Worm (Caenorhabditis elegans) whole organism, young adult: ENCODE data around the gene exl-1.
A peak's percentile ranks its signal among the peaks of the same experiment; 100 is the strongest.

Source experiments
- F10E7.11 ChIP-seq: sonication (generic microtip); optimal IDR thresholded peaks from 2 replicates; lab custom pipeline; 2017; ENCODE audit warnings: mild to moderate bottlenecking, missing genetic modification characterization, moderate library complexity, missing compliant biosample characterization
- F23B12.7 ChIP-seq: sonication (generic microtip); optimal IDR thresholded peaks from 2 replicates; lab custom pipeline; 2017; ENCODE audit warnings: missing genetic modification characterization, mild to moderate bottlenecking, missing compliant biosample characterization, antibody characterized with exemption, moderate library complexity; ENCODE audit not compliant: insufficient read depth
- F33H1.4 ChIP-seq: fragments of 200-800 bp; sonication (Bioruptor generic); IDR thresholded peaks from 2 replicates; pipeline ENCODE4 v1.3.6; 2022; ENCODE audit warnings: missing genetic modification reagents, missing genetic modification characterization, missing compliant biosample characterization
- F37B4.10 ChIP-seq: fragments of 200-800 bp; sonication (Bioruptor generic); IDR thresholded peaks from 2 replicates; pipeline ENCODE4 v1.3.6; 2022; ENCODE audit warnings: missing genetic modification characterization, missing compliant biosample characterization
- F52B5.7 ChIP-seq: sonication (generic microtip); optimal IDR thresholded peaks from 2 replicates; lab custom pipeline; 2016; ENCODE audit warnings: mild to moderate bottlenecking, missing genetic modification characterization, missing compliant biosample characterization
- F55B11.4 ChIP-seq: sonication (generic microtip); optimal IDR thresholded peaks from 2 replicates; lab custom pipeline; 2016; ENCODE audit warnings: missing compliant biosample characterization, missing genetic modification characterization, borderline replicate concordance; ENCODE audit not compliant: insufficient read depth
- K12H6.12 ChIP-seq: fragments of 200-800 bp; sonication (Bioruptor generic); optimal IDR thresholded peaks from 2 replicates; lab custom pipeline; 2018; ENCODE audit warnings: mild to moderate bottlenecking, missing genetic modification characterization, missing compliant biosample characterization
- Y53G8AR.9 ChIP-seq: fragments of 200-800 bp; sonication (Bioruptor generic); conservative IDR thresholded peaks from 2 replicates; pipeline ENCODE4 v1.3.6; 2022; ENCODE audit warnings: missing genetic modification reagents, missing genetic modification characterization, missing compliant biosample characterization
- ama-1 ChIP-seq, 3 experiments: fragments of 150-350 bp in 1 of 3; sonication (generic microtip) in 2 of 3; optimal IDR thresholded peaks; 2 replicates each; lab custom pipeline; 2014 to 2018; ENCODE audit warnings: missing biosample characterization in 2 of 3, missing genetic modification characterization in 2 of 3, missing genetic modification reagents in 2 of 3
- bed-1 ChIP-seq: fragments of 200-800 bp; sonication (Bioruptor generic); IDR thresholded peaks from 2 replicates; pipeline ENCODE4 v1.3.6; 2022; ENCODE audit warnings: missing genetic modification reagents, missing genetic modification characterization, missing compliant biosample characterization
- ceh-40 ChIP-seq: fragments of 200-800 bp; sonication (Bioruptor generic); IDR thresholded peaks from 2 replicates; pipeline ENCODE4 v1.3.6; 2022; ENCODE audit warnings: missing genetic modification characterization, missing compliant biosample characterization
- gei-17 ChIP-seq: fragments of 200-800 bp; sonication (Bioruptor generic); optimal IDR thresholded peaks from 2 replicates; lab custom pipeline; 2018; ENCODE audit warnings: mild to moderate bottlenecking, missing genetic modification characterization, missing compliant biosample characterization
- hlh-12 ChIP-seq: sonication (generic microtip); optimal IDR thresholded peaks from 2 replicates; lab custom pipeline; 2016; ENCODE audit warnings: missing genetic modification characterization, missing compliant biosample characterization
- hmg-20 ChIP-seq: fragments of 200-800 bp; sonication (Bioruptor generic); IDR thresholded peaks from 2 replicates; pipeline ENCODE4 v1.3.6; 2022; ENCODE audit warnings: missing genetic modification reagents, missing genetic modification characterization, missing compliant biosample characterization
- hrde-1 ChIP-seq: sonication (generic microtip); optimal IDR thresholded peaks from 2 replicates; lab custom pipeline; 2016; ENCODE audit warnings: missing genetic modification characterization, mild to moderate bottlenecking, missing compliant biosample characterization, moderate library complexity, missing genotype, missing genetic modification reagents, borderline replicate concordance
- lsl-1 ChIP-seq: fragments of 200-800 bp; sonication (Bioruptor generic); optimal IDR thresholded peaks from 2 replicates; lab custom pipeline; 2018; ENCODE audit warnings: mild to moderate bottlenecking, missing genetic modification characterization, moderate library complexity, missing compliant biosample characterization
- madf-6 ChIP-seq: fragments of 200-800 bp; sonication (Bioruptor generic); IDR thresholded peaks from 2 replicates; pipeline ENCODE4 v1.3.6; 2022; ENCODE audit warnings: missing genetic modification reagents, missing genetic modification characterization, missing compliant biosample characterization
- madf-8 ChIP-seq: fragments of 200-800 bp; sonication (Bioruptor generic); conservative IDR thresholded peaks from 2 replicates; pipeline ENCODE4 v1.3.6; 2022; ENCODE audit warnings: missing genetic modification reagents, missing genetic modification characterization, missing compliant biosample characterization
- mcd-1 ChIP-seq: fragments of 200-800 bp; sonication (Bioruptor generic); IDR thresholded peaks from 2 replicates; pipeline ENCODE4 v1.3.6; 2022; ENCODE audit warnings: missing genetic modification reagents, missing genetic modification characterization, missing compliant biosample characterization
- mes-4 ChIP-seq: sonication (generic microtip); optimal IDR thresholded peaks from 2 replicates; lab custom pipeline; 2016; ENCODE audit warnings: missing genotype, missing genetic modification characterization, missing compliant biosample characterization
- nhr-80 ChIP-seq: sonication (generic microtip); optimal IDR thresholded peaks from 2 replicates; lab custom pipeline; 2016; ENCODE audit warnings: missing genetic modification characterization, missing compliant biosample characterization
- pha-4 ChIP-seq: fragments of 150-350 bp; sonication (generic microtip); optimal IDR thresholded peaks from 2 replicates; lab custom pipeline; 2014; ENCODE audit warnings: missing biosample characterization, missing genetic modification reagents, missing genetic modification characterization
- rec-8 ChIP-seq, 2 experiments: sonication (generic microtip); optimal IDR thresholded peaks; 2 replicates each; lab custom pipeline; 2016; ENCODE audit warnings: mild to moderate bottlenecking in 2 of 2, missing genetic modification characterization in 2 of 2, missing genetic modification reagents in 2 of 2, missing genotype in 2 of 2, missing biosample characterization in 1 of 2, missing compliant biosample characterization in 1 of 2, moderate library complexity in 1 of 2
- rpc-1 ChIP-seq, 2 experiments: fragments of 150-350 bp in 1 of 2; sonication (generic microtip) in 1 of 2; optimal IDR thresholded peaks; 2 replicates each; lab custom pipeline; 2014 to 2018; ENCODE audit warnings: missing biosample characterization in 1 of 2, missing genetic modification characterization in 1 of 2, missing genetic modification reagents in 1 of 2, missing genotype in 1 of 2
- snpc-1.3 ChIP-seq: sonication (generic microtip); optimal IDR thresholded peaks from 2 replicates; lab custom pipeline; 2017; ENCODE audit warnings: missing genetic modification characterization, mild to moderate bottlenecking, missing compliant biosample characterization, antibody characterized with exemption, moderate library complexity, missing genotype, missing genetic modification reagents; ENCODE audit not compliant: insufficient read depth
- snpc-3.4 ChIP-seq: sonication (generic microtip); optimal IDR thresholded peaks from 2 replicates; lab custom pipeline; 2017; ENCODE audit warnings: missing genetic modification characterization, mild to moderate bottlenecking, missing compliant biosample characterization, antibody characterized with exemption, moderate library complexity, missing genotype, missing genetic modification reagents
- unc-130 ChIP-seq: sonication (generic microtip); optimal IDR thresholded peaks from 2 replicates; lab custom pipeline; 2016; ENCODE audit warnings: missing genetic modification reagents, missing genetic modification characterization, missing compliant biosample characterization
- xnd-1 ChIP-seq: sonication (generic microtip); optimal IDR thresholded peaks from 2 replicates; lab custom pipeline; 2016; ENCODE audit warnings: missing genotype, missing genetic modification reagents, missing genetic modification characterization, missing compliant biosample characterization
- ztf-18 ChIP-seq: sonication (generic microtip); optimal IDR thresholded peaks from 2 replicates; lab custom pipeline; 2016; ENCODE audit warnings: missing genotype, mild to moderate bottlenecking, missing genetic modification characterization, missing compliant biosample characterization
- ztf-25 ChIP-seq: fragments of 200-800 bp; sonication (Bioruptor generic); IDR thresholded peaks from 2 replicates; pipeline ENCODE4 v1.3.6; 2022; ENCODE audit warnings: missing genetic modification reagents, missing genetic modification characterization, missing compliant biosample characterization
- ztf-28 ChIP-seq: fragments of 200-800 bp; sonication (Bioruptor generic); IDR thresholded peaks from 2 replicates; pipeline ENCODE4 v1.3.6; 2022; ENCODE audit warnings: missing genetic modification reagents, missing genetic modification characterization, missing compliant biosample characterization
- ztf-3 ChIP-seq: fragments of 200-800 bp; sonication (Bioruptor generic); optimal IDR thresholded peaks from 2 replicates; lab custom pipeline; 2018; ENCODE audit warnings: mild to moderate bottlenecking, missing genetic modification characterization, missing compliant biosample characterization

Gene exl-1

DNA sequence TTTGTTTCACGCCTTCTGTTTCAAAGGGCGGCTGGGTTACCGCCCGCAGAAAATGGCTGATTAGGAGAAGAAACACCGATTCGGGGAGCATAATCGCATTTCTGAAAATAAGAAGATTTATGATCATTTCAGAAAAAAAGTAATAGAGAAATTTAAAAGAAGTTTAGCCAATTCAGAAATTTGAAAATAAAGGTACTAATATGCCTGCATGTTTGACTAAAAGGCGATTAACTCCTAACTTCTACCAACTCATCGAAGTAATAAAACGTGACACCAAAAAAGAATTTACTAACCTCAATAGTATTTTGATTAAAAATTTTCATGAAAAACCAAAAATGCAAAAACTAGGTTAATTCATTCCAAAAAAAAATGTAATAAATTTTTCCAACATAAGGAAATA is 11.5 kb upstream of the exl-1 start, which contains the start of gene plx-2:
Gene plx-2, minus strand, starts transcription at position 101 of the 400 bp plus-strand sequence.
- TF ChIP-seq F52B5.7 (tag; lab: Kevin White, UChicago) (no peak), ama-1 (optimal IDR thresholded peaks at IDR 0.05; lab: Kevin White, UChicago) (no peak), ama-1 (GFP tag; optimal IDR thresholded peaks at IDR 0.05; lab: Kevin White, UChicago) (no peak), bed-1 (GFP tag; lab: Robert Waterston, UW) (no peak), ztf-3 (GFP tag; lab: Kevin White, UChicago) (no peak), F10E7.11 (tag; lab: Kevin White, UChicago) (no peak), hlh-12 (tag; lab: Kevin White, UChicago) (no peak), unc-130 (GFP tag; lab: Kevin White, UChicago) (no peak), hmg-20 (no peak)

DNA sequence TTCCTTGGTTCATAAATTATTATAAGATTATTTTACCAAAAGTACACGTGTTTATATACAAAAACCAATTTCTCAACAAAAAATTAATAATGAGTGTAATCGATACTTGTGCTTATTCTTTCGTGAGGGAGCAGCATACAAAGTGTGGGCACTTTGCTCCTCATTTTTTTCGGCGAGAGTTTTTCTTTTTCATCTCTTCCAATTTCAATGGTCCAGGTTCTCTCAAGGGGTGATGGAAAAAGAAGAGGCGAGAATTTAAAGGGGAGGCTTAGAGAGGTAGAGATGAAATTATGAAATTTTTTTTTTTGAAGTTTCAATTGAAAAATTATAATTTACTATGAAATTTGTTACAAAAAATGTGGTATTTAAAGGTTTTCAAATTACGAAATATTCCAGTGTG is 3.7 kb upstream of the exl-1 start:
- TF ChIP-seq lsl-1 (GFP tag; lab: Kevin White, UChicago), result no peak
- TF ChIP-seq rec-8 (tag; optimal IDR thresholded peaks at IDR 0.05; lab: Kevin White, UChicago), result no peak
- TF ChIP-seq F23B12.7 (tag; lab: Kevin White, UChicago), result no peak
- TF ChIP-seq Y53G8AR.9 (GFP tag; lab: Robert Waterston, UW), result no peak
- no peak for TF ChIP-seq K12H6.12 (tag; lab: Kevin White, UChicago)
- no peak for TF ChIP-seq F37B4.10 (GFP tag; lab: Robert Waterston, UW)
- no peak for TF ChIP-seq pha-4 (tag; lab: Kevin White, UChicago)
- TF ChIP-seq ztf-25, result no peak
- TF ChIP-seq rpc-1 (optimal IDR thresholded peaks at IDR 0.05; lab: Kevin White, UChicago), result no peak
- TF ChIP-seq rpc-1 (tag; optimal IDR thresholded peaks at IDR 0.05; lab: Kevin White, UChicago), result no peak
- TF ChIP-seq gei-17 (GFP tag; lab: Kevin White, UChicago), result no peak

DNA sequence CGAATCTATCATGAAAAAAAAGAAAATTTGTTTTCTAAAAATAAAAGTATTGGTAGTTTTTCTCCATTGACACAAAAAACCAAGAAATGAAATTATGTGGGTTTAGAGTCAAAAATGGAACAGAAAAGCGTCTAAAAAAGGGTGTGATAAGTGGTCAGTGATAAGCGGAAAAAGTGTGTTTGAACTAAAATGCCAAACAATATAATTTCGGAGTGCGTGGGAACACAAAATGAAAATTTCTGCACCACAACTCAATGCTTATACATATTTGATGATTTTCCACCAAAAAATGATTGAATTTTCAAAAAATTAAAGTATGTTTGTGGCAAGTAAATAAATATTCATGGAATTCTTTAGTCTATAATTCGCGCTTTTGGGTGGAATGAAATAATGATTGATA is 2.2 kb upstream of the exl-1 start:
- peak; percentile 69 for TF ChIP-seq nhr-80
- no peak for TF ChIP-seq hrde-1
- no peak for TF ChIP-seq ztf-18 (tag; lab: Kevin White, UChicago)

DNA sequence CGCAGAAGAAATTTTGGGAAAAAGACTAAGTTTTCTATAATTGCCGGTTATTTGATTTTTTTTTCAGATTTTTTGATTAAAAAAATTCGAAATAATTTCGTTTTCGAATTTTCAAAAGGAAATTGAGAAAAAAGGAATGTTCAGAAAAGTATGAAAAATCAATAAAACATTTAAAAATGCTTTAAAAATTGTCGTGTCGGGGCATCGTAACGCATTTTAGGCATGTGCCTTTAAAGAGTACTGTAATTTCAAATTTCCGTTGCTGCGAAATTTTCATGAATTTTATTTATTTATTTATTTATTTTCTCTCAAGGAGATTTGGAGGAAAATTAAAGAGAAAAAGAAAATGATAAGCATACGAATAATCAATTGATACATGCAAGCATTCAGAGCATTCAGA is 434 bp upstream of the exl-1 start:
- no peak for TF ChIP-seq F55B11.4
- no peak for TF ChIP-seq snpc-1.3 (tag; lab: Kevin White, UChicago)
- TF ChIP-seq snpc-3.4 (tag; lab: Kevin White, UChicago), result no peak
- TF ChIP-seq F33H1.4 (GFP tag; lab: Robert Waterston, UW), result peak; percentile 57
- TF ChIP-seq xnd-1 (tag; lab: Kevin White, UChicago), result peak; percentile 22
- TF ChIP-seq ztf-28, result no peak
- no peak for TF ChIP-seq pha-4 (tag; lab: Kevin White, UChicago)
- TF ChIP-seq madf-6, result peak; percentile 52
- no peak for TF ChIP-seq mes-4 (tag; lab: Kevin White, UChicago)
- TF ChIP-seq mcd-1 (GFP tag; lab: Robert Waterston, UW), result no peak
- no peak for TF ChIP-seq madf-8
- peak; percentile 70 for TF ChIP-seq lsl-1 (GFP tag; lab: Kevin White, UChicago)
- TF ChIP-seq ceh-40 (GFP tag; lab: Robert Waterston, UW), result no peak
